Worm (Caenorhabditis elegans): Measurements from ENCODE around the gene T25E12.6.
A peak's percentile ranks its signal among the peaks of the same experiment; 100 is the strongest.

T25E12.6 gene

DNA sequence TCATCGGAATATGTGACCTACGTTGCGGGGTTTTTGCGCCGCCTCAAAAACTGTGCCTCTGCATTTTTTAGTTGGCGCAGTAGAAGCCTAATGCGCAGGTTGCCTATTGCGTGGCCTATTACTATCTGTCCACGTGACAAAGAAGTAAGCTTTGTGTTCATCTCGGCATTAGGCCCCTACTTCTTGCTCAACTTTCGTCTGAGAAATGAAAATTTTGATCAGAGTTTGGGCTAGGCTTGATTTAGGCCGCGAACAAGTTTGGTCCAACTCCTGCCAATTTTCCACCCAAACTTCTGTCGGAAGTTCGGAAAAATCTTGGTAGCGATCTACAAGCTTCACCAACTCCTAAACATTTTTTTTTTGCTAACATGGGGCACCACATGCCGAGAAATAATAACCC lies 39.8 kb downstream of the T25E12.6 start:
- no peak for TF ChIP-seq ztf-11 (tag; optimal IDR thresholded peaks at IDR 0.05)
- peak; percentile 42 for TF ChIP-seq nhr-85 (tag)

DNA sequence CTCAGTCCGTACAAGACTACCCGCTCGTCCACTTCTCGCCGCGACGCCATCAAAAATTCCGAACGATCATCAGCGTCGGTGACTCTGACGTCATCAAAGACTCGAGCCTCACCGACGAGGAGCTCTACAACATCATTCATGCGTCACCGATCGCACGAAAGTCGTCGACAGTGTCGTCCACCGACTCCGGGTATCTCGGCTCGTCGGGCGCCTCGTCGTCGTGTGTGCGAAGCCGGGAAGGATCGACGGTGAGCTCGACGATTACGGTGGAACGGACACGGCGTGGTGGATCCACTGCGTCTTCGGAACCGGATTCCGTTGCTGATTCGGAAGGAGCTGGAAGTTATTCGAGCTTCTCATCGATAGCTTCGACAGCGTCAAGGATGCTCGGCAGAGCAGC lies 42.6 kb downstream of the T25E12.6 start:
- TF ChIP-seq lin-14 (GFP tag; optimal IDR thresholded peaks at IDR 0.05) (no peak), snpc-4 (tag; optimal IDR thresholded peaks at IDR 0.05) (no peak), nhr-19 (GFP tag; conservative IDR thresholded peaks at IDR 0.05) (no peak), sox-4 (tag; optimal IDR thresholded peaks at IDR 0.05) (no peak), nhr-237 (tag; optimal IDR thresholded peaks at IDR 0.05) (no peak), efl-3 (GFP tag; optimal IDR thresholded peaks at IDR 0.05) (no peak), alr-1 (tag; optimal IDR thresholded peaks at IDR 0.05; ENCODE audit: borderline replicate concordance) (no peak), rnt-1 (tag; optimal IDR thresholded peaks at IDR 0.05) (no peak), dpl-1 (GFP tag; optimal IDR thresholded peaks at IDR 0.05) (no peak), unc-30 (tag; optimal IDR thresholded peaks at IDR 0.05) (no peak), mep-1 (tag; optimal IDR thresholded peaks at IDR 0.05) (no peak), hlh-4 (tag; optimal IDR thresholded peaks at IDR 0.05) (no peak)

DNA sequence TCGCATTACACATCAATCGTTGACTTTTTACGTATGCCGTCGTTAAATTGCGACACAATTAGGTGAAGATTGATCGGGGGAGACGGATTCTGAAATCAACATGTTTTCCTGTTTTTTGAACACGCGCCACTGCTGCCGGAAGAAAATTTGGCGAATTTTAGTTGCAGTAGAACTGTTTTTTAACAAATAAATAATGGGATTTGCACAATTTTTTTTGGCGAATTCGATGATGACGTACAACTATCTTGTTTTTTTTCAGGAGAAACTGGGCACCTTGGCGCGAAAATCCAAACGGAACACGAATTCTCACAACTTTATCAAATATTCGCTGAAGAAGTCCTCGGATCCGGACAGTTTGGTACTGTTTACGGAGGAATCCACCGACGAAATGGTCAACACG lies 43.8 kb downstream of the T25E12.6 start:
- TF ChIP-seq fos-1 (tag; optimal IDR thresholded peaks at IDR 0.05) (no peak), efl-1 (optimal IDR thresholded peaks at IDR 0.05) (no peak), efl-1 (GFP tag; optimal IDR thresholded peaks at IDR 0.05 in 1 of 2) (peak in 1 of 2 experiments; percentile 62)

ce11 chrV:16788967-16789366 lies 46.7 kb downstream of the T25E12.6 start, which contains the start of gene immt-2:
immt-2 (plus strand) TSS chrV:16789267.
- no peak for TF ChIP-seq tlp-1 (tag; optimal IDR thresholded peaks at IDR 0.05)
- TF ChIP-seq snu-23 (GFP tag; optimal IDR thresholded peaks at IDR 0.05), result no peak
- no peak for TF ChIP-seq fkh-4 (tag; optimal IDR thresholded peaks at IDR 0.05; ENCODE audit: borderline replicate concordance)
- TF ChIP-seq nhr-84 (tag; optimal IDR thresholded peaks at IDR 0.05), result no peak
- no peak for TF ChIP-seq tbx-2 (tag; optimal IDR thresholded peaks at IDR 0.05)
- no peak for TF ChIP-seq efl-1 (optimal IDR thresholded peaks at IDR 0.05)
- no peak for TF ChIP-seq efl-1 (GFP tag; optimal IDR thresholded peaks at IDR 0.05 in 1 of 2)
- TF ChIP-seq ztf-11 (tag; optimal IDR thresholded peaks at IDR 0.05), result no peak
- TF ChIP-seq ceh-63 (GFP tag; optimal IDR thresholded peaks at IDR 0.05), result no peak
- TF ChIP-seq dpl-1 (GFP tag; optimal IDR thresholded peaks at IDR 0.05), result no peak
- TF ChIP-seq grh-1 (GFP tag; IDR thresholded peaks at IDR 0.05), result no peak
- TF ChIP-seq lin-15B (tag; optimal IDR thresholded peaks at IDR 0.05), result no peak
- no peak for TF ChIP-seq blmp-1 (tag; optimal IDR thresholded peaks at IDR 0.05)
- no peak for TF ChIP-seq swsn-7 (tag; optimal IDR thresholded peaks at IDR 0.05)
- no peak for TF ChIP-seq pag-3 (tag; optimal IDR thresholded peaks at IDR 0.05; ENCODE audit: borderline replicate concordance, insufficient read depth)

DNA sequence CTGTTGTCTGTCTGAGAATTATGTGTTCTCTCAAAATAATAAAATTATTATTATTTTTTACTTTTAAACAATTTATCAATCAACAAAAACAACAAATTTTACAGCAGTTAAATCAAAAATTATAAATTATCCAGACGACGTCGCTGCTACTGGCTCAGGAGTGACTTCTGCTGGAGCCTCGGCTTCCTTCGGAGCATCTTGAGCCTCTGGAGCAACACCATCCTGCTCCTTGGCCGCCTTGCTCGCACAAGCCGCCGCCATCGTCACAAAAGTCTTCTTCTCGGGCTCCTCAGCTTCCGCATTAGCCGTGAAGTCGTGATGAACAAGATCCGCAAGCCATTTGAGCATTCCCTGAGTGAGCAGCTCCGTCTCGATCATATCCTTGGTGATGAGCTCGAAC lies 50.5 kb downstream of the T25E12.6 start:
- TF ChIP-seq fkh-4 (tag; optimal IDR thresholded peaks at IDR 0.05; ENCODE audit: borderline replicate concordance), result no peak
- TF ChIP-seq unc-86 (tag; optimal IDR thresholded peaks at IDR 0.05), result no peak
- TF ChIP-seq snpc-4 (tag; optimal IDR thresholded peaks at IDR 0.05), result no peak
- TF ChIP-seq alr-1 (tag; optimal IDR thresholded peaks at IDR 0.05; ENCODE audit: borderline replicate concordance), result no peak
- TF ChIP-seq elt-3 (tag; optimal IDR thresholded peaks at IDR 0.05), result no peak
- TF ChIP-seq ceh-88 (GFP tag; IDR thresholded peaks at IDR 0.05), result no peak
- TF ChIP-seq egl-13 (tag; optimal IDR thresholded peaks at IDR 0.05), result no peak
- TF ChIP-seq ztf-11 (tag; optimal IDR thresholded peaks at IDR 0.05), result no peak
- TF ChIP-seq ceh-63 (GFP tag; optimal IDR thresholded peaks at IDR 0.05), result no peak
- no peak for TF ChIP-seq dsc-1 (tag; optimal IDR thresholded peaks at IDR 0.05)
- no peak for TF ChIP-seq nhr-90 (tag; optimal IDR thresholded peaks at IDR 0.05; ENCODE audit: poor library complexity)
- no peak for TF ChIP-seq elt-2 (tag; optimal IDR thresholded peaks at IDR 0.05)
- no peak for TF ChIP-seq ceh-90 (tag; optimal IDR thresholded peaks at IDR 0.05)
- TF ChIP-seq unc-130 (tag; optimal IDR thresholded peaks at IDR 0.05), result no peak
- TF ChIP-seq zip-4 (GFP tag; optimal IDR thresholded peaks at IDR 0.05), result no peak
- TF ChIP-seq pax-3 (tag; optimal IDR thresholded peaks at IDR 0.05), result no peak

Measured in whole organism, L1 larva.